Worm (Caenorhabditis elegans) whole organism, L2 larva: ENCODE data around the gene F22H10.11.

Source experiments
- C34F6.9 ChIP-seq: fragments of 150-350 bp; optimal IDR thresholded peaks from 2 replicates; lab custom pipeline; 2014; ENCODE audit warnings: missing biosample characterization, missing genetic modification characterization
- F13H6.1 ChIP-seq: sonication (generic microtip); optimal IDR thresholded peaks from 2 replicates; lab custom pipeline; 2016; ENCODE audit warnings: missing genetic modification characterization, missing compliant biosample characterization
- Y55F3AM.14 ChIP-seq: fragments of 200-800 bp; sonication (Bioruptor generic); optimal IDR thresholded peaks from 2 replicates; lab custom pipeline; 2018; ENCODE audit warnings: mild to moderate bottlenecking, missing genetic modification characterization, missing compliant biosample characterization
- ZK546.5 ChIP-seq: sonication (generic microtip); optimal IDR thresholded peaks from 2 replicates; lab custom pipeline; 2017; ENCODE audit warnings: missing biosample characterization, missing genetic modification characterization
- alr-1 ChIP-seq: fragments of 150-350 bp; optimal IDR thresholded peaks from 2 replicates; lab custom pipeline; 2014; ENCODE audit warnings: missing biosample characterization, missing genetic modification characterization
- ama-1 ChIP-seq: fragments of 150-350 bp; optimal IDR thresholded peaks from 2 replicates; lab custom pipeline; 2018; ENCODE audit warnings: inconsistent platforms
- blmp-1 ChIP-seq: sonication (generic microtip); optimal IDR thresholded peaks from 2 replicates; lab custom pipeline; 2017; ENCODE audit warnings: missing genetic modification characterization, mild to moderate bottlenecking, missing compliant biosample characterization, antibody characterized with exemption, moderate library complexity; ENCODE audit not compliant: insufficient read depth
- ceh-16 ChIP-seq: fragments of 150-350 bp; optimal IDR thresholded peaks from 2 replicates; lab custom pipeline; 2014; ENCODE audit warnings: missing biosample characterization, missing genetic modification characterization
- crh-2 ChIP-seq: sonication (generic microtip); optimal IDR thresholded peaks from 2 replicates; lab custom pipeline; 2017; ENCODE audit warnings: missing biosample characterization, missing genetic modification characterization
- dmd-4 ChIP-seq: sonication (generic microtip); optimal IDR thresholded peaks from 2 replicates; lab custom pipeline; 2017; ENCODE audit warnings: missing biosample characterization, missing genetic modification characterization
- egl-27 ChIP-seq: sonication (generic microtip); optimal IDR thresholded peaks from 3 replicates; lab custom pipeline; 2017; ENCODE audit warnings: missing biosample characterization, missing genetic modification reagents, missing genetic modification characterization
- gmeb-1 ChIP-seq: fragments of 150-350 bp; optimal IDR thresholded peaks from 2 replicates; lab custom pipeline; 2014; ENCODE audit warnings: missing biosample characterization, missing genetic modification characterization
- lin-11 ChIP-seq: fragments of 150-350 bp; sonication (generic microtip); optimal IDR thresholded peaks from 2 replicates; lab custom pipeline; 2014; ENCODE audit warnings: missing biosample characterization, missing genetic modification characterization, inconsistent platforms, mixed read lengths
- lin-39 ChIP-seq: fragments of 150-350 bp; optimal IDR thresholded peaks from 2 replicates; lab custom pipeline; 2014; ENCODE audit warnings: missing biosample characterization, missing genetic modification reagents, missing genetic modification characterization
- lsy-2 ChIP-seq, 2 experiments: fragments of 150-350 bp in 1 of 2; sonication (generic microtip) in 1 of 2; optimal IDR thresholded peaks; 2 replicates each; lab custom pipeline; 2014 to 2017; ENCODE audit warnings: missing biosample characterization in 2 of 2, missing genetic modification characterization in 2 of 2
- mab-5 ChIP-seq: fragments of 150-350 bp; optimal IDR thresholded peaks from 2 replicates; lab custom pipeline; 2014; ENCODE audit warnings: missing biosample characterization, missing genetic modification characterization
- mbf-1 ChIP-seq: sonication (generic microtip); optimal IDR thresholded peaks from 2 replicates; lab custom pipeline; 2017; ENCODE audit warnings: missing biosample characterization, missing genetic modification characterization
- mdl-1 ChIP-seq, 2 experiments: fragments of 150-350 bp in 1 of 2; sonication (generic microtip) in 1 of 2; optimal IDR thresholded peaks; 2 replicates each; lab custom pipeline; 2017; ENCODE audit warnings: missing biosample characterization in 2 of 2, missing genetic modification characterization in 2 of 2
- nhr-11 ChIP-seq: fragments of 150-350 bp; optimal IDR thresholded peaks from 2 replicates; lab custom pipeline; 2014; ENCODE audit warnings: missing biosample characterization, missing genetic modification characterization
- nhr-12 ChIP-seq: fragments of 150-350 bp; optimal IDR thresholded peaks from 2 replicates; lab custom pipeline; 2014; ENCODE audit warnings: missing biosample characterization, missing genetic modification characterization
- nhr-129 ChIP-seq: fragments of 150-350 bp; optimal IDR thresholded peaks from 2 replicates; lab custom pipeline; 2014; ENCODE audit warnings: missing biosample characterization, missing genetic modification characterization
- nhr-25 ChIP-seq: fragments of 150-350 bp; sonication (generic microtip); optimal IDR thresholded peaks from 3 replicates; lab custom pipeline; 2014; ENCODE audit warnings: missing biosample characterization, missing genetic modification characterization
- nhr-77 ChIP-seq: fragments of 150-350 bp; optimal IDR thresholded peaks from 2 replicates; lab custom pipeline; 2014; ENCODE audit warnings: missing biosample characterization, missing genetic modification characterization
- sem-4 ChIP-seq: fragments of 150-350 bp; optimal IDR thresholded peaks from 2 replicates; lab custom pipeline; 2014; ENCODE audit warnings: missing biosample characterization, missing genetic modification reagents, missing genetic modification characterization
- skn-1 ChIP-seq: sonication (generic microtip); optimal IDR thresholded peaks from 2 replicates; lab custom pipeline; 2017; ENCODE audit warnings: missing biosample characterization, missing genetic modification characterization
- sma-3 ChIP-seq: sonication (generic microtip); optimal IDR thresholded peaks from 2 replicates; lab custom pipeline; 2016; ENCODE audit warnings: missing genetic modification reagents, missing genetic modification characterization, missing compliant biosample characterization
- snpc-4 ChIP-seq: fragments of 150-350 bp; optimal IDR thresholded peaks from 2 replicates; lab custom pipeline; 2014; ENCODE audit warnings: missing biosample characterization, missing genetic modification characterization
- unc-39 ChIP-seq: fragments of 150-350 bp; optimal IDR thresholded peaks from 2 replicates; lab custom pipeline; 2014; ENCODE audit warnings: missing biosample characterization, missing genetic modification characterization
- unc-55 ChIP-seq: fragments of 150-350 bp; sonication (generic microtip); optimal IDR thresholded peaks from 3 replicates; lab custom pipeline; 2014; ENCODE audit warnings: missing biosample characterization, missing genetic modification reagents, missing genetic modification characterization
- zag-1 ChIP-seq: fragments of 150-350 bp; optimal IDR thresholded peaks from 2 replicates; lab custom pipeline; 2014; ENCODE audit warnings: missing biosample characterization, missing genetic modification characterization
- ztf-1 ChIP-seq: fragments of 200-800 bp; sonication (Bioruptor generic); conservative IDR thresholded peaks from 2 replicates; pipeline ENCODE4 v1.3.6; 2022; ENCODE audit warnings: missing genetic modification characterization, missing compliant biosample characterization
- ztf-11 ChIP-seq: sonication (generic microtip); optimal IDR thresholded peaks from 2 replicates; lab custom pipeline; 2017; ENCODE audit warnings: missing biosample characterization, missing genetic modification characterization
- ztf-4 ChIP-seq: fragments of 150-350 bp; optimal IDR thresholded peaks from 2 replicates; lab custom pipeline; 2014; ENCODE audit warnings: missing biosample characterization, missing genetic modification characterization

The F22H10.11 gene

DNA sequence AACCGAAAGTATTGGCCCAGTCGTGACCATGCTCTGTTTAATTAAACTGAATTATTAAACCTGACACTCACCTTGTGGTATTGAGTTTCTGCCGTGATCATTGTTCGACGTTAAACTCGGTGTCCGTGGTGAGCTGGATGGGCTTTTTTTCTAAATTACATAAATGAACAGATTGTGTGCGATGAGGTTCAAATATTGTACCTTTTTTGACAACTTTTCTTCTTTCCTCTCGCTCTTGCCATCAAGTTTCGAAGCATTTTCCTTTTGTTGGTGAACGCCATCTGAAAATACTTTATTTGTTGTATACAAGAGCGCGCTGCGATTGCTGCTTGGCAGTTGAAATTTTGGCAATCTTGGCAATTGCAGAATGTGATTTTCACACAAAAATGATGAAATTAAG lies at the start of gene F22H10.11:
F22H10.11 (minus strand) TSS at position 101 of the 400 bp plus-strand sequence.
- TF ChIP-seq ama-1 (lab: Kevin White, UChicago) (no peak), sma-3 (GFP tag; lab: Kevin White, UChicago) (no peak), nhr-129 (no peak), C34F6.9 (tag; lab: Kevin White, UChicago) (no peak), ztf-4 (tag; lab: Kevin White, UChicago) (no peak), nhr-25 (tag; lab: Kevin White, UChicago) (no peak), nhr-77 (tag; lab: Kevin White, UChicago) (no peak), nhr-11 (no peak)

DNA sequence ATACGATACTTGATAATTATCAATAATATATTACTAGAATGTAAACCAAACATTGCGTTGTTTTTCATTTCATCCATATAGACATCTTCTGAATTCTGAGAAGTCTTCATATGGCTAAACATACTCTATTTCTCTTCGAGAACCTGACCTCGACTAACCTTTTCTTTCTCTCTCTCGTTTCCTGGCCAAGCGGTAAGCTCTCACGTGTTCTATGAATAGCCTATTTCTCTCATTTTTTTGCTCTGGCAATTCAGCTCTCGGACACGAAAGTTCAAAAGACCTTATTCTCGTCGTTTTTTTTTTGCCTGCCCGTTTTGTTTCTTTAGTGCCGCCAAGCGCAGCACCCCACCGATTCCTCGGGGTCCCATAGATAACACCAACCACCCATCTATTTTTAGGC lies 49.6 kb upstream of the F22H10.11 start:
- TF ChIP-seq mdl-1 (tag; optimal IDR thresholded peaks at IDR 0.05; lab: Kevin White, UChicago) (peak in 1 of 2 experiments; percentile 46), nhr-129 (peak; percentile 38), blmp-1 (tag; lab: Kevin White, UChicago) (no peak), ceh-16 (tag; lab: Kevin White, UChicago) (no peak), zag-1 (tag; lab: Kevin White, UChicago) (no peak), C34F6.9 (tag; lab: Kevin White, UChicago) (peak; percentile 41), unc-39 (tag; lab: Kevin White, UChicago) (no peak), nhr-11 (no peak), lsy-2 (tag; optimal IDR thresholded peaks at IDR 0.05; lab: Kevin White, UChicago) (peak in 1 of 2 experiments; percentile 29), ztf-1 (GFP tag; lab: Robert Waterston, UW) (no peak), nhr-77 (tag; lab: Kevin White, UChicago) (no peak), mbf-1 (tag; lab: Kevin White, UChicago) (no peak), lin-11 (no peak)

- TF ChIP-seq ceh-16 (tag; lab: Kevin White, UChicago) (no peak), ama-1 (lab: Kevin White, UChicago) (no peak), sem-4 (tag; lab: Kevin White, UChicago) (no peak)
These were observed 47.1 kb upstream of the F22H10.11 start for ce11 chrX:16734970-16735369.

- no peak for TF ChIP-seq lsy-2 (tag; optimal IDR thresholded peaks at IDR 0.05; lab: Kevin White, UChicago)
- TF ChIP-seq alr-1 (tag; lab: Kevin White, UChicago) = no peak
- TF ChIP-seq skn-1 = no peak
- peak; percentile 27 for TF ChIP-seq nhr-129
- peak; percentile 19 for TF ChIP-seq F13H6.1 (tag; lab: Kevin White, UChicago)
- no peak for TF ChIP-seq mab-5 (tag; lab: Kevin White, UChicago)
- TF ChIP-seq ztf-11 = no peak
- no peak for TF ChIP-seq gmeb-1 (tag; lab: Kevin White, UChicago)
- no peak for TF ChIP-seq dmd-4 (tag; lab: Kevin White, UChicago)
- no peak for TF ChIP-seq lin-39 (tag; lab: Kevin White, UChicago)
- no peak for TF ChIP-seq nhr-25 (tag; lab: Kevin White, UChicago)
- TF ChIP-seq ZK546.5 (tag; lab: Kevin White, UChicago) = no peak
- TF ChIP-seq ceh-16 (tag; lab: Kevin White, UChicago) = no peak
- no peak for TF ChIP-seq egl-27 (tag; lab: Kevin White, UChicago)
- TF ChIP-seq, all 48 proteins: peak for 2
These were observed 45.6 kb upstream of the F22H10.11 start for ce11 chrX:16733411-16733810.

DNA sequence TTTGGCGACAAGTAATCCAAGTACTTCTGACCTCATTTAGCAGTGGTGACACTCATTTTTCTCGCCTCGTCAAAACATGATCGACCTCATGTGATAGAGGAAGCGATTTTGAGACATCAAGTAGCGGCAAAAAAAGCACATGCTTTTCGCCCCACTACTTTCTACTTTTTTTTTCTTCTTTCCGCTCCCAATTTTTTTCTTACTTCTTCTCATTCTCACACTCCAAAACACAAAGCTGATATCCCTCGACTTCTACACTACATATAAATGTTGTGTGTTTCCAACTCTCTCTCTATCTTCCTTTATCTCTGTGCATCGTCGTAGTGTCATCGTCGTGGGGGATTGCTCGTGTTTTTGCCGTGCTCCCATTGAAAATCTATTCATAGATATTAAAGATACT lies 44.4 kb upstream of the F22H10.11 start:
- TF ChIP-seq mdl-1 (tag; optimal IDR thresholded peaks at IDR 0.05; lab: Kevin White, UChicago) (peak in 1 of 2 experiments; percentile 33), F13H6.1 (tag; lab: Kevin White, UChicago) (peak; percentile 15), nhr-12 (no peak), crh-2 (no peak), nhr-129 (peak; percentile 57), Y55F3AM.14 (GFP tag; lab: Kevin White, UChicago) (no peak), unc-55 (GFP tag; lab: Kevin White, UChicago) (peak; percentile 17), snpc-4 (tag; lab: Kevin White, UChicago) (no peak), C34F6.9 (tag; lab: Kevin White, UChicago) (peak; percentile 11), lsy-2 (tag; optimal IDR thresholded peaks at IDR 0.05; lab: Kevin White, UChicago) (peak in 1 of 2 experiments; percentile 22)
